Worm (Caenorhabditis elegans) whole organism, L4/young adult: ENCODE measurements around the gene tbc-8.

Experiments
- W03F9.2 ChIP-seq: fragments of 150-350 bp; optimal IDR thresholded peaks from 2 replicates; lab custom pipeline; 2014; ENCODE audit warnings: missing biosample characterization, missing genetic modification characterization
- dao-5 ChIP-seq: sonication (generic microtip); optimal IDR thresholded peaks from 2 replicates; lab custom pipeline; 2016; ENCODE audit warnings: missing genotype, missing genetic modification characterization, moderate library complexity, missing compliant biosample characterization
- him-1 ChIP-seq: sonication (generic microtip); optimal IDR thresholded peaks from 2 replicates; lab custom pipeline; 2016; ENCODE audit warnings: missing genotype, missing genetic modification reagents, missing genetic modification characterization, missing compliant biosample characterization

- no peak for TF ChIP-seq W03F9.2 (tag; lab: Kevin White, UChicago)
- no peak for TF ChIP-seq him-1 (tag; lab: Kevin White, UChicago)
- no peak for TF ChIP-seq dao-5 (tag; lab: Kevin White, UChicago)
Measured at ce11 chrIII:10326327-10326726, 38.4 kb upstream of the tbc-8 start.
